Worm (Caenorhabditis elegans) whole organism, L1 larva: ENCODE results near the gene C28C12.12.

Experiments
- F16B12.6 ChIP-seq: fragments of 150-350 bp; optimal IDR thresholded peaks from 2 replicates; lab custom pipeline; 2014; ENCODE audit warnings: missing biosample characterization, missing genetic modification characterization
- Y116A8C.19 ChIP-seq: sonication (generic microtip); optimal IDR thresholded peaks from 2 replicates; lab custom pipeline; 2016; ENCODE audit warnings: missing compliant biosample characterization, missing genetic modification characterization, borderline replicate concordance
- alr-1 ChIP-seq: fragments of 200-800 bp; sonication (Bioruptor generic); optimal IDR thresholded peaks from 2 replicates; lab custom pipeline; 2018; ENCODE audit warnings: borderline replicate concordance, mild to moderate bottlenecking, missing genetic modification characterization, missing compliant biosample characterization
- ama-1 ChIP-seq: fragments of 150-350 bp; optimal IDR thresholded peaks from 2 replicates; lab custom pipeline; 2014
- blmp-1 ChIP-seq: fragments of 150-350 bp; optimal IDR thresholded peaks from 2 replicates; lab custom pipeline; 2014; ENCODE audit warnings: missing biosample characterization, missing genetic modification characterization
- ceh-63 ChIP-seq: fragments of 200-800 bp; sonication (Bioruptor generic); optimal IDR thresholded peaks from 2 replicates; lab custom pipeline; 2018; ENCODE audit warnings: mild to moderate bottlenecking, missing genetic modification characterization, missing compliant biosample characterization
- ceh-8 ChIP-seq: fragments of 200-800 bp; sonication (Bioruptor generic); optimal IDR thresholded peaks from 2 replicates; lab custom pipeline; 2018; ENCODE audit warnings: mild to moderate bottlenecking, missing genetic modification characterization, moderate library complexity, missing compliant biosample characterization
- ceh-82 ChIP-seq, 3 experiments: fragments of 150-350 bp in 1 of 3; sonication (generic microtip) in 2 of 3; optimal IDR thresholded peaks; 2 replicates each; lab custom pipeline; 2014 to 2017; ENCODE audit warnings: missing biosample characterization in 3 of 3, missing genetic modification characterization in 3 of 3
- ceh-90 ChIP-seq: sonication (generic microtip); optimal IDR thresholded peaks from 2 replicates; lab custom pipeline; 2016; ENCODE audit warnings: missing genetic modification characterization, missing compliant biosample characterization
- ces-1 ChIP-seq: fragments of 150-350 bp; optimal IDR thresholded peaks from 2 replicates; lab custom pipeline; 2014; ENCODE audit warnings: missing biosample characterization, missing genetic modification reagents, missing genetic modification characterization
- dsc-1 ChIP-seq: sonication (generic microtip); optimal IDR thresholded peaks from 2 replicates; lab custom pipeline; 2016; ENCODE audit warnings: mild to moderate bottlenecking, missing genetic modification characterization, missing compliant biosample characterization
- efl-1 ChIP-seq, 4 experiments: fragments of 150-350 bp; optimal IDR thresholded peaks in 3 of 4; peaks in 1 of 4; 1 replicate in 1 of 4; 2 replicates in 3 of 4; lab custom pipeline; 2014; ENCODE audit warnings: missing biosample characterization in 2 of 4, missing genetic modification characterization in 2 of 4, missing genetic modification reagents in 2 of 4
- egl-27 ChIP-seq, 2 experiments: fragments of 150-350 bp in 1 of 2; sonication (generic microtip); optimal IDR thresholded peaks; 3 replicates each; lab custom pipeline; 2017 to 2018; ENCODE audit warnings: missing biosample characterization in 2 of 2, missing genetic modification characterization in 2 of 2, missing genetic modification reagents in 2 of 2
- elt-2 ChIP-seq: sonication (generic microtip); optimal IDR thresholded peaks from 2 replicates; lab custom pipeline; 2016; ENCODE audit warnings: missing genetic modification characterization, mild to moderate bottlenecking, inconsistent platforms, missing compliant biosample characterization, missing genetic modification reagents
- elt-3 ChIP-seq, 6 experiments: fragments of 150-350 bp in 1 of 6; sonication (generic microtip); optimal IDR thresholded peaks; 2 replicates each; lab custom pipeline; 2017 to 2018; ENCODE audit warnings: missing biosample characterization in 6 of 6, missing genetic modification characterization in 6 of 6, inconsistent platforms in 1 of 6
- ets-5 ChIP-seq: fragments of 200-800 bp; sonication (Bioruptor generic); IDR thresholded peaks from 2 replicates; pipeline ENCODE4 v1.3.6; 2022; ENCODE audit warnings: missing genetic modification characterization, missing compliant biosample characterization
- fkh-10 ChIP-seq: sonication (generic microtip); optimal IDR thresholded peaks from 2 replicates; lab custom pipeline; 2017; ENCODE audit warnings: missing biosample characterization, missing genetic modification reagents, missing genetic modification characterization
- fkh-8 ChIP-seq: sonication (generic microtip); optimal IDR thresholded peaks from 2 replicates; lab custom pipeline; 2016; ENCODE audit warnings: mild to moderate bottlenecking, missing genetic modification characterization, missing compliant biosample characterization
- grh-1 ChIP-seq: fragments of 200-800 bp; sonication (Bioruptor generic); IDR thresholded peaks from 2 replicates; pipeline ENCODE4 v1.3.6; 2022; ENCODE audit warnings: missing genetic modification reagents, missing genetic modification characterization, missing compliant biosample characterization
- hlh-4 ChIP-seq: sonication (generic microtip); optimal IDR thresholded peaks from 2 replicates; lab custom pipeline; 2016; ENCODE audit warnings: mild to moderate bottlenecking, missing genetic modification characterization, missing compliant biosample characterization
- hpl-2 ChIP-seq: fragments of 150-350 bp; optimal IDR thresholded peaks from 2 replicates; lab custom pipeline; 2014; ENCODE audit warnings: missing biosample characterization, missing genetic modification reagents, missing genetic modification characterization
- irx-1 ChIP-seq: sonication (generic microtip); optimal IDR thresholded peaks from 2 replicates; lab custom pipeline; 2016; ENCODE audit warnings: missing genetic modification characterization, missing compliant biosample characterization
- lin-14 ChIP-seq: fragments of 200-800 bp; sonication (Bioruptor generic); optimal IDR thresholded peaks from 2 replicates; lab custom pipeline; 2018; ENCODE audit warnings: mild to moderate bottlenecking, missing genetic modification characterization, moderate library complexity, missing compliant biosample characterization
- lin-35 ChIP-seq, 2 experiments: fragments of 150-350 bp; optimal IDR thresholded peaks; 2 replicates each; lab custom pipeline; 2014; ENCODE audit warnings: missing biosample characterization in 2 of 2, missing genetic modification characterization in 2 of 2, missing genetic modification reagents in 2 of 2
- lir-3 ChIP-seq: sonication (generic microtip); optimal IDR thresholded peaks from 2 replicates; lab custom pipeline; 2016; ENCODE audit warnings: mild to moderate bottlenecking, missing genetic modification characterization, moderate library complexity, missing compliant biosample characterization; ENCODE audit not compliant: poor library complexity
- lsy-2 ChIP-seq, 2 experiments: fragments of 150-350 bp; optimal IDR thresholded peaks; 2 replicates each; lab custom pipeline; 2014; ENCODE audit warnings: missing biosample characterization in 2 of 2, missing genetic modification characterization in 2 of 2
- mab-9 ChIP-seq: fragments of 200-800 bp; sonication (Bioruptor generic); IDR thresholded peaks from 2 replicates; pipeline ENCODE4 v1.3.6; 2022; ENCODE audit warnings: missing genetic modification reagents, missing genetic modification characterization, missing compliant biosample characterization
- mef-2 ChIP-seq: fragments of 150-350 bp; optimal IDR thresholded peaks from 2 replicates; lab custom pipeline; 2014; ENCODE audit warnings: missing biosample characterization, missing genetic modification characterization
- mep-1 ChIP-seq: fragments of 150-350 bp; optimal IDR thresholded peaks from 2 replicates; lab custom pipeline; 2014; ENCODE audit warnings: missing biosample characterization, missing genetic modification characterization
- nhr-11 ChIP-seq: fragments of 150-350 bp; optimal IDR thresholded peaks from 2 replicates; lab custom pipeline; 2014; ENCODE audit warnings: missing biosample characterization, missing genetic modification characterization
- nhr-12 ChIP-seq: sonication (generic microtip); optimal IDR thresholded peaks from 2 replicates; lab custom pipeline; 2017; ENCODE audit warnings: missing biosample characterization, missing genetic modification characterization
- nhr-19 ChIP-seq: fragments of 200-800 bp; sonication (Bioruptor generic); conservative IDR thresholded peaks from 2 replicates; pipeline ENCODE4 v1.3.6; 2022; ENCODE audit warnings: missing genetic modification characterization, missing compliant biosample characterization
- nhr-20 ChIP-seq: sonication (generic microtip); optimal IDR thresholded peaks from 2 replicates; lab custom pipeline; 2016; ENCODE audit warnings: mild to moderate bottlenecking, missing genetic modification characterization, missing compliant biosample characterization
- nhr-237 ChIP-seq: fragments of 150-350 bp; optimal IDR thresholded peaks from 2 replicates; lab custom pipeline; 2014; ENCODE audit warnings: missing biosample characterization, missing genetic modification characterization
- nhr-71 ChIP-seq: sonication (generic microtip); optimal IDR thresholded peaks from 2 replicates; lab custom pipeline; 2016; ENCODE audit warnings: mild to moderate bottlenecking, missing genetic modification characterization, moderate library complexity, missing compliant biosample characterization
- nhr-76 ChIP-seq: sonication (generic microtip); optimal IDR thresholded peaks from 2 replicates; lab custom pipeline; 2017; ENCODE audit warnings: missing biosample characterization, missing genetic modification characterization
- nhr-85 ChIP-seq: sonication (generic microtip); peaks from one replicate; lab custom pipeline; 2016; ENCODE audit warnings: missing genetic modification characterization, inconsistent platforms, missing compliant biosample characterization
- nhr-90 ChIP-seq: sonication (generic microtip); optimal IDR thresholded peaks from 2 replicates; lab custom pipeline; 2016; ENCODE audit warnings: mild to moderate bottlenecking, missing genetic modification characterization, missing compliant biosample characterization; ENCODE audit not compliant: poor library complexity
- pag-3 ChIP-seq: sonication (generic microtip); optimal IDR thresholded peaks from 2 replicates; lab custom pipeline; 2017; ENCODE audit warnings: missing genetic modification characterization, mild to moderate bottlenecking, missing compliant biosample characterization, antibody characterized with exemption, borderline replicate concordance; ENCODE audit not compliant: insufficient read depth
- pqm-1 ChIP-seq: sonication (generic microtip); optimal IDR thresholded peaks from 3 replicates; lab custom pipeline; 2017; ENCODE audit warnings: missing biosample characterization, missing genetic modification characterization
- skn-1 ChIP-seq: fragments of 150-350 bp; optimal IDR thresholded peaks from 2 replicates; lab custom pipeline; 2014; ENCODE audit warnings: missing biosample characterization, missing genetic modification characterization
- snu-23 ChIP-seq: sonication (generic microtip); optimal IDR thresholded peaks from 2 replicates; lab custom pipeline; 2016; ENCODE audit warnings: missing genetic modification characterization, missing compliant biosample characterization
- sox-4 ChIP-seq: sonication (generic microtip); optimal IDR thresholded peaks from 2 replicates; lab custom pipeline; 2016; ENCODE audit warnings: missing genetic modification characterization, missing compliant biosample characterization
- sup-37 ChIP-seq: fragments of 200-800 bp; sonication (Bioruptor generic); optimal IDR thresholded peaks from 2 replicates; lab custom pipeline; 2018; ENCODE audit warnings: mild to moderate bottlenecking, missing genetic modification characterization, missing compliant biosample characterization
- swsn-7 ChIP-seq: sonication (generic microtip); optimal IDR thresholded peaks from 2 replicates; lab custom pipeline; 2016; ENCODE audit warnings: missing genetic modification characterization, missing compliant biosample characterization
- unc-130 ChIP-seq: fragments of 150-350 bp; optimal IDR thresholded peaks from 2 replicates; lab custom pipeline; 2017; ENCODE audit warnings: missing biosample characterization, missing genetic modification characterization, inconsistent platforms
- unc-30 ChIP-seq: sonication (generic microtip); optimal IDR thresholded peaks from 2 replicates; lab custom pipeline; 2017; ENCODE audit warnings: missing biosample characterization, missing genetic modification characterization
- unc-86 ChIP-seq: sonication (generic microtip); optimal IDR thresholded peaks from 2 replicates; lab custom pipeline; 2016; ENCODE audit warnings: missing genetic modification characterization, missing compliant biosample characterization
- xbp-1 ChIP-seq: sonication (generic microtip); optimal IDR thresholded peaks from 2 replicates; lab custom pipeline; 2016; ENCODE audit warnings: missing genetic modification characterization, missing compliant biosample characterization
- ztf-11 ChIP-seq, 2 experiments: sonication (generic microtip); optimal IDR thresholded peaks; 2 replicates each; lab custom pipeline; 2016 to 2017; ENCODE audit warnings: missing genetic modification characterization in 2 of 2, missing biosample characterization in 1 of 2, missing compliant biosample characterization in 1 of 2
- ztf-4 ChIP-seq: fragments of 150-350 bp; optimal IDR thresholded peaks from 2 replicates; lab custom pipeline; 2014; ENCODE audit warnings: missing biosample characterization, missing genetic modification characterization

C28C12.12 gene

DNA sequence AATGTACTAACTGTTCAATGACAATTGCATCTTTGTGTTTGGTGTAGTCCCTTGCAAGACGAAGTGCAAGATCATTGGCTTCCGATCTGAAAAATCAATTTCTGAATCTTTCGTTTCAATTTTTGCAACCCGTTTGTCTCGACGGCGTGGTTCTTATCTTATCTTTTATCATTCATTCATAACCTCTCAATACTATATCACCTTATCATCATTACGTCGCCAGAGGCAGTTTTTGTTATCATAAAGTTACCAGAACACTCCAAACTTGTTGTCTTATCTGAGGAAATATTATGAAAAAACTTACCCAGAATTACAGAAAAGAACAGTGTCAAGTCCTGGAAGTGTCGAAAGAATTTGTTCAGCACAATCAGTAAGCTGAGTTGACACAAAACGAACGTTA, 45.6 kb downstream of the C28C12.12 start:
- TF ChIP-seq swsn-7 (no peak), ztf-11 (tag; optimal IDR thresholded peaks at IDR 0.05; lab: Kevin White, UChicago) (no peak), Y116A8C.19 (tag; lab: Kevin White, UChicago) (no peak), nhr-11 (no peak), lin-14 (peak; percentile 20), nhr-71 (tag; lab: Kevin White, UChicago) (peak; percentile 17), nhr-237 (tag; lab: Kevin White, UChicago) (no peak), ceh-82 (tag; optimal IDR thresholded peaks at IDR 0.05; lab: Kevin White, UChicago) (no peak), ces-1 (GFP tag; lab: Kevin White, UChicago) (no peak), xbp-1 (tag; lab: Kevin White, UChicago) (no peak), alr-1 (tag; lab: Kevin White, UChicago) (no peak), ceh-63 (no peak), skn-1 (no peak), unc-130 (tag; lab: Kevin White, UChicago) (no peak), nhr-20 (tag; lab: Kevin White, UChicago) (no peak), egl-27 (tag; optimal IDR thresholded peaks at IDR 0.05; lab: Kevin White, UChicago) (no peak), lin-35 (GFP tag; optimal IDR thresholded peaks at IDR 0.05; lab: Kevin White, UChicago) (peak in 1 of 2 experiments; percentile 7), elt-2 (tag; lab: Kevin White, UChicago) (peak; percentile 97), ama-1 (no peak), ets-5 (GFP tag; lab: Robert Waterston, UW) (no peak), grh-1 (no peak), dsc-1 (tag; lab: Kevin White, UChicago) (no peak), fkh-10 (GFP tag; lab: Kevin White, UChicago) (no peak), hlh-4 (tag; lab: Kevin White, UChicago) (no peak), mep-1 (no peak), nhr-90 (tag; lab: Kevin White, UChicago) (peak; percentile 1), nhr-76 (tag; lab: Kevin White, UChicago) (no peak), pqm-1 (peak; percentile 34), blmp-1 (tag; lab: Kevin White, UChicago) (peak; percentile 1), elt-3 (tag; optimal IDR thresholded peaks at IDR 0.05; lab: Kevin White, UChicago) (peak in 5 of 6 experiments; percentile 0 to 97 (median 93)), nhr-85 (tag; lab: Kevin White, UChicago) (no peak), unc-86 (tag; lab: Kevin White, UChicago) (no peak), sox-4 (tag; lab: Kevin White, UChicago) (no peak), nhr-12 (tag; lab: Kevin White, UChicago) (no peak), hpl-2 (GFP tag; lab: Kevin White, UChicago) (no peak), irx-1 (tag; lab: Kevin White, UChicago) (no peak), ceh-8 (GFP tag; lab: Kevin White, UChicago) (no peak), lir-3 (tag; lab: Kevin White, UChicago) (no peak), fkh-8 (tag; lab: Kevin White, UChicago) (no peak), ztf-4 (tag; lab: Kevin White, UChicago) (no peak), lsy-2 (tag; optimal IDR thresholded peaks at IDR 0.05; lab: Kevin White, UChicago) (peak in 1 of 2 experiments; percentile 12), snu-23 (GFP tag; lab: Kevin White, UChicago) (no peak), mef-2 (no peak), F16B12.6 (tag; lab: Kevin White, UChicago) (no peak), pag-3 (tag; lab: Kevin White, UChicago) (no peak), ceh-90 (no peak), nhr-19 (GFP tag; lab: Robert Waterston, UW) (no peak), sup-37 (no peak), mab-9 (GFP tag; lab: Robert Waterston, UW) (no peak), efl-1 (optimal IDR thresholded peaks at IDR 0.05; lab: Kevin White, UChicago) (no peak), efl-1 (GFP tag; optimal IDR thresholded peaks at IDR 0.05 in 1 of 2; lab: Kevin White, UChicago) (no peak), unc-30 (tag; lab: Kevin White, UChicago) (no peak)
- TF ChIP-seq, all 84 proteins: peak for 9
